Worm (Caenorhabditis elegans) whole organism, midembryonic: Measurements from ENCODE around the gene fubl-3.

ENCODE experiments used
- flt-1 ChIP-seq: fragments of 200-800 bp; sonication (Bioruptor generic); IDR thresholded peaks from 2 replicates; pipeline ENCODE4 v1.3.6; 2022; ENCODE audit warnings: missing genetic modification characterization, missing compliant biosample characterization
- med-1 ChIP-seq: sonication (generic microtip); optimal IDR thresholded peaks from 2 replicates; lab custom pipeline; 2017; ENCODE audit warnings: missing genetic modification characterization, mild to moderate bottlenecking, missing compliant biosample characterization, antibody characterized with exemption, missing genetic modification reagents; ENCODE audit not compliant: insufficient read depth

ce11 chrX:17413868-17414267 lies 20.4 kb upstream of the fubl-3 start, which contains the start of gene crb-1:
- TF ChIP-seq med-1 (GFP tag; lab: Kevin White, UChicago) (no peak), flt-1 (GFP tag; lab: Robert Waterston, UW) (no peak)
